Fruit fly (Drosophila melanogaster): ENCODE measurements around the gene Ddx56.

Gene Ddx56

dm6 chrX:21366311-21366990, 21.3 kb downstream of the Ddx56 start (continued):
- TF ChIP-seq GATAe (GFP tag; conservative IDR thresholded peaks at IDR 0.05) (peak; percentile 57; the same call in 1 of the 2 replicates), grau (tag; optimal IDR thresholded peaks at IDR 0.05) (peak; percentile 99), CG1602 (GFP tag; optimal IDR thresholded peaks at IDR 0.05) (peak; percentile 87), usp (GFP tag; optimal IDR thresholded peaks at IDR 0.05) (no peak), Asciz (GFP tag; optimal IDR thresholded peaks at IDR 0.05) (peak; percentile 88), gt (GFP tag; IDR thresholded peaks at IDR 0.05) (no peak), HLH4C (GFP tag; IDR thresholded peaks at IDR 0.05; ENCODE audit: partially characterized antibody) (no peak), fd64A (GFP tag; optimal IDR thresholded peaks at IDR 0.05) (peak; percentile 68), CG6654 (GFP tag; optimal IDR thresholded peaks at IDR 0.05) (peak; percentile 80), ham (GFP tag; IDR thresholded peaks at IDR 0.05) (peak; percentile 73), CTCF (GFP tag; optimal IDR thresholded peaks at IDR 0.05) (peak; percentile 51), pfk (GFP tag; optimal IDR thresholded peaks at IDR 0.05) (peak; percentile 2), Camta (GFP tag; optimal IDR thresholded peaks at IDR 0.05) (no peak), CG6854 (GFP tag; optimal IDR thresholded peaks at IDR 0.05) (peak; percentile 90), pum (GFP tag; optimal IDR thresholded peaks at IDR 0.05) (peak; percentile 30), CG14710 (tag; optimal IDR thresholded peaks at IDR 0.05) (peak; percentile 91), Lhr (GFP tag; optimal IDR thresholded peaks at IDR 0.05) (peak; percentile 71), Hmx (GFP tag; optimal IDR thresholded peaks at IDR 0.05) (no peak), CG4617 (GFP tag; optimal IDR thresholded peaks at IDR 0.05; ENCODE audit: borderline replicate concordance) (peak; percentile 21), sens (GFP tag) (peak; percentile 91), yki (optimal IDR thresholded peaks at IDR 0.05) (no peak), kay (GFP tag; optimal IDR thresholded peaks at IDR 0.05) (peak; percentile 80), CG17328 (GFP tag; IDR thresholded peaks at IDR 0.05) (peak; percentile 80; the same call in 1 of the 2 replicates), pan (optimal IDR thresholded peaks at IDR 0.05) (no peak), pan (GFP tag; optimal IDR thresholded peaks at IDR 0.05 in 1 of 2, IDR thresholded peaks at IDR 0.05 in 1 of 2) (peak in 1 of 2 experiments; percentile 87), Ssrp (tag; optimal IDR thresholded peaks at IDR 0.05) (peak; percentile 92), sd (tag; optimal IDR thresholded peaks at IDR 0.05) (peak; percentile 77), CG11085 (GFP tag; IDR thresholded peaks at IDR 0.05) (peak; percentile 74; the same call in 1 of the 2 replicates), TFAM (GFP tag; optimal IDR thresholded peaks at IDR 0.05) (peak; percentile 33), Xrp1 (GFP tag; IDR thresholded peaks at IDR 0.05) (peak; percentile 85), stc (GFP tag; IDR thresholded peaks at IDR 0.05) (peak; percentile 82), Dfd (GFP tag; optimal IDR thresholded peaks at IDR 0.05) (no peak), unpg (GFP tag; optimal IDR thresholded peaks at IDR 0.05) (peak; percentile 91), amos (GFP tag; IDR thresholded peaks at IDR 0.05; ENCODE audit: partially characterized antibody) (no peak), E2f2 (GFP tag; IDR thresholded peaks at IDR 0.05) (peak; percentile 69), CG1233 (GFP tag; optimal IDR thresholded peaks at IDR 0.05) (peak; percentile 92), al (GFP tag; IDR thresholded peaks at IDR 0.05) (peak; percentile 74), crc (GFP tag; optimal IDR thresholded peaks at IDR 0.05) (no peak), ara (GFP tag; IDR thresholded peaks at IDR 0.05) (peak; percentile 72), Six4 (GFP tag; optimal IDR thresholded peaks at IDR 0.05) (peak; percentile 86), CG3847 (GFP tag; IDR thresholded peaks at IDR 0.05) (peak; percentile 92), CG9437 (GFP tag; optimal IDR thresholded peaks at IDR 0.05) (peak; percentile 86), CG11247 (GFP tag; IDR thresholded peaks at IDR 0.05) (peak; percentile 71), B-H1 (GFP tag; IDR thresholded peaks at IDR 0.05) (peak; percentile 83), Lpt (GFP tag; optimal IDR thresholded peaks at IDR 0.05) (no peak), pita (GFP tag; optimal IDR thresholded peaks at IDR 0.05) (no peak), Ets97D (GFP tag; optimal IDR thresholded peaks at IDR 0.05) (no peak), aop (GFP tag; IDR thresholded peaks at IDR 0.05) (no peak), gcm2 (GFP tag; optimal IDR thresholded peaks at IDR 0.05) (peak; percentile 33), CG7745 (tag; optimal IDR thresholded peaks at IDR 0.05) (no peak), HLHmδ (GFP tag; optimal IDR thresholded peaks at IDR 0.05) (no peak), Taf1 (GFP tag; IDR thresholded peaks at IDR 0.05) (peak; percentile 71)
